Worm (Caenorhabditis elegans): ENCODE measurements around the gene W05H7.1.

ce11 chrX:1412844-1413243 lies 37.7 kb upstream of the W05H7.1 start, which contains the start of gene srh-19:
- TF ChIP-seq F55B11.4 (tag; optimal IDR thresholded peaks at IDR 0.05; ENCODE audit: borderline replicate concordance, insufficient read depth) (no peak), nhr-120 (GFP tag; IDR thresholded peaks at IDR 0.05) (no peak)

Measured in whole organism, young adult.